Fruit fly (Drosophila melanogaster) whole organism, prepupa: ENCODE measurements around the gene CG43219.

ENCODE experiments used
- Blimp-1 ChIP-seq: fragments of 200-800 bp; sonication (Bioruptor generic); optimal IDR thresholded peaks from 3 replicates; lab custom pipeline; 2017; ENCODE audit warnings: missing biosample characterization, missing genetic modification characterization, mild to moderate bottlenecking, moderate library complexity, missing genetic modification reagents
- CG10631 ChIP-seq: fragments of 200-800 bp; sonication (Bioruptor generic); optimal IDR thresholded peaks from 2 replicates; lab custom pipeline; 2016; ENCODE audit warnings: missing biosample characterization, missing genetic modification characterization
- CG11902 ChIP-seq: fragments of 200-800 bp; sonication (Bioruptor generic); optimal IDR thresholded peaks from 3 replicates; lab custom pipeline; 2016; ENCODE audit warnings: missing biosample characterization, missing genetic modification characterization
- CG16779 ChIP-seq: fragments of 200-800 bp; sonication (Bioruptor generic); optimal IDR thresholded peaks from 3 replicates; lab custom pipeline; 2017; ENCODE audit warnings: missing biosample characterization, mild to moderate bottlenecking, missing genetic modification characterization
- CG3032 ChIP-seq: fragments of 200-800 bp; optimal IDR thresholded peaks from 2 replicates; lab custom pipeline; 2019; ENCODE audit warnings: missing biosample characterization, mild to moderate bottlenecking, missing genetic modification characterization, moderate library complexity
- CG32006 ChIP-seq: fragments of 200-800 bp; sonication (Bioruptor generic); optimal IDR thresholded peaks from 3 replicates; lab custom pipeline; 2017; ENCODE audit warnings: missing biosample characterization, mild to moderate bottlenecking, missing genetic modification characterization
- CG34406 ChIP-seq: fragments of 200-800 bp; sonication (Bioruptor generic); optimal IDR thresholded peaks from 3 replicates; lab custom pipeline; 2016; ENCODE audit warnings: missing biosample characterization, missing genetic modification characterization
- CG3919 ChIP-seq: fragments of 200-800 bp; sonication (Bioruptor generic); optimal IDR thresholded peaks from 3 replicates; lab custom pipeline; 2016; ENCODE audit warnings: missing biosample characterization, missing genetic modification characterization
- CG4318 ChIP-seq: fragments of 200-800 bp; sonication (Bioruptor generic); optimal IDR thresholded peaks from 3 replicates; lab custom pipeline; 2017; ENCODE audit warnings: missing biosample characterization, mild to moderate bottlenecking, missing genetic modification characterization
- CG6276 ChIP-seq: fragments of 200-800 bp; sonication (Bioruptor generic); optimal IDR thresholded peaks from 2 replicates; lab custom pipeline; 2017; ENCODE audit warnings: missing biosample characterization, mild to moderate bottlenecking, missing genetic modification characterization
- CG6808 ChIP-seq: fragments of 200-800 bp; sonication (Bioruptor generic); optimal IDR thresholded peaks from 3 replicates; lab custom pipeline; 2017; ENCODE audit warnings: missing biosample characterization, missing genetic modification characterization, mild to moderate bottlenecking, moderate library complexity, missing genetic modification reagents
- CG6854 ChIP-seq: fragments of 200-800 bp; sonication (Bioruptor generic); optimal IDR thresholded peaks from 2 replicates; lab custom pipeline; 2017; ENCODE audit warnings: missing biosample characterization, mild to moderate bottlenecking, missing genetic modification characterization
- CG8319 ChIP-seq: fragments of 200-800 bp; sonication (Bioruptor generic); optimal IDR thresholded peaks from 3 replicates; lab custom pipeline; 2016; ENCODE audit warnings: missing biosample characterization, missing genetic modification characterization
- CG8632 ChIP-seq: fragments of 200-800 bp; sonication (Bioruptor generic); optimal IDR thresholded peaks from 3 replicates; lab custom pipeline; 2016; ENCODE audit warnings: missing biosample characterization, missing genetic modification characterization
- CG9139 ChIP-seq: fragments of 200-800 bp; sonication (Bioruptor generic); optimal IDR thresholded peaks from 3 replicates; lab custom pipeline; 2017; ENCODE audit warnings: missing biosample characterization, mild to moderate bottlenecking, missing genetic modification characterization
- Eip78C ChIP-seq: fragments of 200-800 bp; sonication (Bioruptor generic); peaks from one replicate; lab custom pipeline; 2016; ENCODE audit warnings: missing biosample characterization, missing genetic modification characterization
- Ets21C ChIP-seq: fragments of 200-800 bp; sonication (Bioruptor generic); optimal IDR thresholded peaks from 3 replicates; lab custom pipeline; 2016; ENCODE audit warnings: missing biosample characterization, missing genetic modification characterization
- Ets96B ChIP-seq: fragments of 200-800 bp; optimal IDR thresholded peaks from 2 replicates; lab custom pipeline; 2019; ENCODE audit warnings: missing biosample characterization, mild to moderate bottlenecking, missing genetic modification characterization, moderate library complexity
- Gug ChIP-seq: fragments of 200-800 bp; sonication (Bioruptor generic); IDR thresholded peaks from 2 replicates; pipeline ENCODE4 v1.3.6; 2022; ENCODE audit warnings: missing biosample characterization, missing genetic modification characterization
- Hr38 ChIP-seq: sonication (Bioruptor generic); optimal IDR thresholded peaks from 2 replicates; lab custom pipeline; 2016; ENCODE audit warnings: missing biosample characterization, missing genetic modification characterization
- Hr39 ChIP-seq: fragments of 200-800 bp; sonication (Bioruptor generic); optimal IDR thresholded peaks from 2 replicates; lab custom pipeline; 2016; ENCODE audit warnings: missing biosample characterization, missing genetic modification characterization
- Lpt ChIP-seq: fragments of 200-800 bp; sonication (Bioruptor generic); optimal IDR thresholded peaks from 3 replicates; lab custom pipeline; 2016; ENCODE audit warnings: missing biosample characterization, missing genetic modification characterization
- Met ChIP-seq: fragments of 200-800 bp; sonication (Bioruptor generic); optimal IDR thresholded peaks from 3 replicates; lab custom pipeline; 2016; ENCODE audit warnings: missing biosample characterization, missing genetic modification characterization
- OdsH ChIP-seq: fragments of 200-800 bp; sonication (Bioruptor generic); optimal IDR thresholded peaks from 3 replicates; lab custom pipeline; 2016; ENCODE audit warnings: missing biosample characterization, missing genetic modification characterization
- Sox102F ChIP-seq: fragments of 200-800 bp; sonication (Bioruptor generic); optimal IDR thresholded peaks from 2 replicates; lab custom pipeline; 2016; ENCODE audit warnings: missing biosample characterization, mild to moderate bottlenecking, missing genetic modification characterization
- Sox14 ChIP-seq: fragments of 200-800 bp; sonication (Bioruptor generic); optimal IDR thresholded peaks from 3 replicates; lab custom pipeline; 2016; ENCODE audit warnings: missing biosample characterization, missing genetic modification characterization
- Sox15 ChIP-seq: fragments of 200-800 bp; sonication (Bioruptor generic); optimal IDR thresholded peaks from 3 replicates; lab custom pipeline; 2016; ENCODE audit warnings: missing biosample characterization, missing genetic modification characterization
- achi ChIP-seq: fragments of 200-800 bp; sonication (Bioruptor generic); optimal IDR thresholded peaks from 3 replicates; lab custom pipeline; 2016; ENCODE audit warnings: missing biosample characterization, missing genetic modification characterization
- acj6 ChIP-seq: fragments of 200-800 bp; sonication (Bioruptor generic); optimal IDR thresholded peaks from 3 replicates; lab custom pipeline; 2016; ENCODE audit warnings: missing biosample characterization, missing genetic modification characterization
- cyc ChIP-seq: fragments of 200-800 bp; sonication (Bioruptor generic); optimal IDR thresholded peaks from 3 replicates; lab custom pipeline; 2016; ENCODE audit warnings: missing biosample characterization, missing genetic modification characterization
- dac ChIP-seq: fragments of 200-800 bp; sonication (Bioruptor generic); optimal IDR thresholded peaks from 2 replicates; lab custom pipeline; 2017; ENCODE audit warnings: missing biosample characterization, mild to moderate bottlenecking, missing genetic modification characterization
- eg ChIP-seq: fragments of 200-800 bp; sonication (Bioruptor generic); IDR thresholded peaks from 3 replicates; pipeline ENCODE4 v1.3.6; 2022; ENCODE audit warnings: missing biosample characterization, missing genetic modification characterization
- esn ChIP-seq: fragments of 200-800 bp; sonication (Bioruptor generic); optimal IDR thresholded peaks from 2 replicates; lab custom pipeline; 2016; ENCODE audit warnings: missing biosample characterization, mild to moderate bottlenecking, missing genetic modification characterization, moderate library complexity
- fd59A ChIP-seq: fragments of 200-800 bp; sonication (Bioruptor generic); optimal IDR thresholded peaks from 2 replicates; lab custom pipeline; 2017; ENCODE audit warnings: missing biosample characterization, mild to moderate bottlenecking, missing genetic modification characterization, missing genetic modification reagents
- fd85E ChIP-seq: fragments of 200-800 bp; sonication (Bioruptor generic); optimal IDR thresholded peaks from 3 replicates; lab custom pipeline; 2016; ENCODE audit warnings: missing biosample characterization, missing genetic modification characterization
- fkh ChIP-seq: fragments of 200-800 bp; sonication (Bioruptor generic); optimal IDR thresholded peaks from 3 replicates; lab custom pipeline; 2017; ENCODE audit warnings: missing biosample characterization, mild to moderate bottlenecking, missing genetic modification characterization, moderate library complexity
- lz ChIP-seq: fragments of 200-800 bp; sonication (Bioruptor generic); optimal IDR thresholded peaks from 3 replicates; lab custom pipeline; 2016; ENCODE audit warnings: missing biosample characterization, missing genetic modification characterization
- net ChIP-seq: fragments of 200-800 bp; sonication (Bioruptor generic); optimal IDR thresholded peaks from 3 replicates; lab custom pipeline; 2016; ENCODE audit warnings: missing biosample characterization, missing genetic modification characterization
- pdm3 ChIP-seq: fragments of 200-800 bp; sonication (Bioruptor generic); optimal IDR thresholded peaks from 3 replicates; lab custom pipeline; 2016; ENCODE audit warnings: missing biosample characterization, missing genetic modification characterization
- salr ChIP-seq, 2 experiments: fragments of 200-800 bp; sonication (Bioruptor generic); optimal IDR thresholded peaks; 3 replicates each; lab custom pipeline; 2016 to 2018; ENCODE audit warnings: missing biosample characterization in 2 of 2, missing genetic modification characterization in 2 of 2, mild to moderate bottlenecking in 1 of 2
- spab ChIP-seq: fragments of 200-800 bp; sonication (Bioruptor generic); optimal IDR thresholded peaks from 2 replicates; lab custom pipeline; 2017; ENCODE audit warnings: missing biosample characterization, mild to moderate bottlenecking, missing genetic modification characterization, missing genetic modification reagents
- ss ChIP-seq, 2 experiments: fragments of 200-800 bp; sonication (Bioruptor generic); optimal IDR thresholded peaks; 2 replicates in 1 of 2; 3 replicates in 1 of 2; lab custom pipeline; 2017 to 2018; ENCODE audit warnings: mild to moderate bottlenecking in 2 of 2, missing biosample characterization in 2 of 2, missing genetic modification characterization in 2 of 2, moderate library complexity in 1 of 2
- svp ChIP-seq: fragments of 200-800 bp; sonication (Bioruptor generic); peaks from one replicate; lab custom pipeline; 2016; ENCODE audit warnings: missing biosample characterization, missing genetic modification characterization
- topi ChIP-seq: fragments of 200-800 bp; sonication (Bioruptor generic); optimal IDR thresholded peaks from 3 replicates; lab custom pipeline; 2016; ENCODE audit warnings: missing biosample characterization, missing genetic modification characterization
- vri ChIP-seq: fragments of 200-800 bp; sonication (Bioruptor generic); optimal IDR thresholded peaks from 3 replicates; lab custom pipeline; 2016; ENCODE audit warnings: missing biosample characterization, mild to moderate bottlenecking, missing genetic modification characterization

Gene CG43219

DNA sequence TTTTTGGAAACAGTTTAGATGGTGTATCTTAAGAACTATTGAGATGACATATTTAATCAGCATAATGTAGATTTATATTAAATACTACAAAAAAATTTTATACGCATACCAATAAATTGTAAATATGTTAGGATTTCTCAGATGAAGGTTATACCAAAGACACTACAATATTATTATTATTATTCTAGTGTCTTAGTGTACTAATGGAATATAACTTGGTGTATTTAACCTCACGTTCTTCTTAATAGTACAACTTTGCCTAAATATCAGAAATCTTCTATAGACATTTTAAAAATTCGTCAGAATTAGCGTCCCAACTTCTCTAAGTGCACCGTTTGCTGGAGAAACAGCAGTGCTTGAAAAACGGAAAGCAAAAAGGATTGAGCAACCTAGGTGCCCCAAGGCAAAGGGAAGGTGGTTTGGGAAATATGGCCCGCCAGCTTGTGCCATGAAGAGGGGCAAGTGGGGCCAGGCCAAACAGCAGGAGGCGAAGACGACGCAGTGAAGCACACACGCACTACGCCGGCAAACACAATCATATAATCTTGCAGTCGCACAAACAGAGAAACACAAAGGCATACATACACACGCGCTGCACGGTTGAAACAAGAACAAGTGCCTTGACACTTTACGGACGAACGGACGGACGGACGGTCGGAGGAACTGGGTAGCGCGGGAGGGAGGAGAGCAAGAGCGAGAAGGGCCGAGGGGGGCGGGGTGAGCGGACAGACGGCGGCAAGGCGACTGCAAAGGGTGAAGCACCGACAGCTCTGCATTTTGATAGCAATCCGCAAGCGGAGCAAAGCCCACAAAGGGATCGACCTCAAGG, 32.9 kb downstream of the CG43219 start (continued):
- no peak for TF ChIP-seq CG6276
- TF ChIP-seq svp (GFP tag; lab: Kevin White, UChicago) = peak; percentile 69
- no peak for TF ChIP-seq CG4318 (GFP tag; lab: Kevin White, UChicago)
- no peak for TF ChIP-seq CG6854 (GFP tag; lab: Kevin White, UChicago)
- peak; percentile 42 for TF ChIP-seq pdm3 (GFP tag; lab: Kevin White, UChicago)
- TF ChIP-seq CG10631 (GFP tag; lab: Kevin White, UChicago) = peak; percentile 83
- TF ChIP-seq esn = peak; percentile 80
- TF ChIP-seq spab = peak; percentile 79
- peak; percentile 51 for TF ChIP-seq fd59A (GFP tag; lab: Kevin White, UChicago)
- peak; percentile 31 for TF ChIP-seq CG8319
- TF ChIP-seq Sox102F (GFP tag; lab: Kevin White, UChicago) = peak; percentile 4
- TF ChIP-seq Eip78C = peak; percentile 99
- TF ChIP-seq Hr38 (GFP tag; lab: Kevin White, UChicago) = no peak
- TF ChIP-seq Met (GFP tag; lab: Kevin White, UChicago) = peak; percentile 49
- peak; percentile 80 for TF ChIP-seq Ets96B (tag; lab: Kevin White, UChicago)
- peak; percentile 0 for TF ChIP-seq Hr39 (GFP tag; lab: Kevin White, UChicago)
- TF ChIP-seq CG11902 (GFP tag; lab: Kevin White, UChicago) = peak; percentile 28
- TF ChIP-seq CG32006 (GFP tag; lab: Kevin White, UChicago) = peak; percentile 36
- TF ChIP-seq vri (GFP tag; lab: Kevin White, UChicago) = no peak
- TF ChIP-seq Lpt (GFP tag; lab: Kevin White, UChicago) = no peak
- TF ChIP-seq fkh (GFP tag; lab: Kevin White, UChicago) = peak; percentile 59
- peak; percentile 55 for TF ChIP-seq CG8632
- peak; percentile 47 for TF ChIP-seq OdsH (GFP tag; lab: Kevin White, UChicago)
- TF ChIP-seq CG6808 (GFP tag; lab: Kevin White, UChicago) = peak; percentile 66
- peak; percentile 77 for TF ChIP-seq CG3032 (tag; lab: Kevin White, UChicago)
- peak; percentile 50 for TF ChIP-seq achi (GFP tag; lab: Kevin White, UChicago)
- no peak for TF ChIP-seq Ets21C
- peak; percentile 34 for TF ChIP-seq CG16779
- TF ChIP-seq Sox14 = no peak
- TF ChIP-seq Gug (GFP tag; lab: Robert Waterston, UW) = no peak
- TF ChIP-seq CG34406 (GFP tag; lab: Kevin White, UChicago) = peak; percentile 53
- no peak for TF ChIP-seq CG9139 (GFP tag; lab: Kevin White, UChicago)
- peak; percentile 66 for TF ChIP-seq CG3919 (GFP tag; lab: Kevin White, UChicago)
- TF ChIP-seq Sox15 (GFP tag; lab: Kevin White, UChicago) = peak; percentile 31
- TF ChIP-seq dac (GFP tag; lab: Kevin White, UChicago) = no peak
- TF ChIP-seq eg (GFP tag; lab: Robert Waterston, UW) = no peak

DNA sequence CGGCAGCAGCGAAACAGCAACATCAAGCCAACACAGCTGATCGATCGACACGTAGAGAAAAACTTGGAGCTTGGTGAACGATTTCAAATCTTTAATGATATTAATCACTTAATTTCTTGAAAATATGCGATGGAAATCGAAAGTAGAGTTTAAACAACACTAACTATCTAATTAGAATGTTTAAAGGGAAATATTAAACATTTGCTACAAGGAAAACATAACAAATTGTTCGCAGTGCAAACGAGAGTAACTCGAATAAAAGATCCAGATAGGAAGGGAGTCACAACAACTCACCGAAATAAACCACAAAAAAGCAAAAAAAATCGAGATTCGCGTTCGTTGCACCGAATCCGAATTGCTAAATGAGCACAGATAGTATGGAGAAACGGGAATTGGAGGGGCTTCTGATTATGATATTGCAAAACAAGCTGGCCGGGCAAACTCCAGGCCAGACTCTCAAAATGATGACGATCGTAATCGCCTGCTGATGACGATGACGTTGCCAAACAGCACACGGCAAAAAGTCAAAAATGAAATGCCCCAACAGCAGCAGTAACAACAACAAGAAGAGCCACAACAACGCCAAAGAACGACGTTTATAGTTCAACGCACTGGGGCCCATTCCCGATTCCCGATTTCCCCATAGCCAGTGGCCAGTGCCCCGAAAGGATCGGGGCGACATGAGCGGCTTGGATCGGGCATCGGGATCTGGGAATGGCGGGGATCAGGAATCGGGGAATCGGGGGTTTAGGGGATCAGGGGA, 33.7 kb downstream of the CG43219 start:
- TF ChIP-seq CG11902 (GFP tag; lab: Kevin White, UChicago) = peak; percentile 99
- no peak for TF ChIP-seq Hr38 (GFP tag; lab: Kevin White, UChicago)
- peak; percentile 97 for TF ChIP-seq net (GFP tag; lab: Kevin White, UChicago)
- TF ChIP-seq Met (GFP tag; lab: Kevin White, UChicago) = peak; percentile 99
- peak; percentile 89 for TF ChIP-seq Lpt (GFP tag; lab: Kevin White, UChicago)
- TF ChIP-seq CG34406 (GFP tag; lab: Kevin White, UChicago) = peak; percentile 99
- TF ChIP-seq fd85E (GFP tag; lab: Kevin White, UChicago) = peak; percentile 97
- peak; percentile 65 for TF ChIP-seq CG4318 (GFP tag; lab: Kevin White, UChicago)
- peak; percentile 100 for TF ChIP-seq topi
- TF ChIP-seq Ets21C = peak; percentile 98
- peak; percentile 98 for TF ChIP-seq CG6808 (GFP tag; lab: Kevin White, UChicago)
- peak; percentile 89 to 97 for TF ChIP-seq salr (GFP tag; optimal IDR thresholded peaks at IDR 0.05; lab: Kevin White, UChicago)
- peak; percentile 98 for TF ChIP-seq OdsH (GFP tag; lab: Kevin White, UChicago)
- peak; percentile 99 for TF ChIP-seq pdm3 (GFP tag; lab: Kevin White, UChicago)
- peak; percentile 99 for TF ChIP-seq acj6 (GFP tag; lab: Kevin White, UChicago)
- TF ChIP-seq lz (GFP tag; lab: Kevin White, UChicago) = peak; percentile 99
- peak; percentile 100 for TF ChIP-seq Eip78C
- TF ChIP-seq Sox15 (GFP tag; lab: Kevin White, UChicago) = peak; percentile 98
- peak; percentile 100 for TF ChIP-seq svp (GFP tag; lab: Kevin White, UChicago)
- TF ChIP-seq Sox14 = peak; percentile 98
- peak; percentile 99 for TF ChIP-seq CG10631 (GFP tag; lab: Kevin White, UChicago)
- peak; percentile 100 for TF ChIP-seq esn
- TF ChIP-seq ss (GFP tag; optimal IDR thresholded peaks at IDR 0.05; lab: Kevin White, UChicago) = peak; percentile 93 to 99
- peak; percentile 99 for TF ChIP-seq CG3919 (GFP tag; lab: Kevin White, UChicago)
- peak; percentile 97 for TF ChIP-seq Blimp-1 (GFP tag; lab: Kevin White, UChicago)
- TF ChIP-seq cyc (GFP tag; lab: Kevin White, UChicago) = peak; percentile 99
